Fruit fly (Drosophila melanogaster) whole organism, embryonic: ENCODE results near the gene zuc.

Experiments
- Antp ChIP-seq: fragments of 200-800 bp; sonication (Bioruptor generic); optimal IDR thresholded peaks from 3 replicates; lab custom pipeline; 2016; ENCODE audit warnings: missing biosample characterization, missing genetic modification characterization
- Asciz ChIP-seq: fragments of 200-800 bp; sonication (Bioruptor generic); optimal IDR thresholded peaks from 2 replicates; lab custom pipeline; 2017; ENCODE audit warnings: missing biosample characterization, mild to moderate bottlenecking, missing genetic modification characterization, missing genetic modification reagents
- CG10209 ChIP-seq: fragments of 200-800 bp; sonication (Bioruptor generic); optimal IDR thresholded peaks from 3 replicates; lab custom pipeline; 2017; ENCODE audit warnings: missing biosample characterization, mild to moderate bottlenecking, missing genetic modification characterization, missing genetic modification reagents
- CG12155 ChIP-seq: fragments of 200-800 bp; sonication (Bioruptor generic); optimal IDR thresholded peaks from 3 replicates; lab custom pipeline; 2016; ENCODE audit warnings: missing biosample characterization, missing genetic modification characterization
- CG12769 ChIP-seq: fragments of 200-800 bp; sonication (Bioruptor generic); optimal IDR thresholded peaks from 2 replicates; lab custom pipeline; 2019; ENCODE audit warnings: missing biosample characterization, mild to moderate bottlenecking, missing genetic modification characterization, moderate library complexity
- CG14965 ChIP-seq: fragments of 200-800 bp; sonication (Bioruptor generic); optimal IDR thresholded peaks from 2 replicates; lab custom pipeline; 2016; ENCODE audit warnings: missing biosample characterization, missing genetic modification characterization, borderline replicate concordance
- CG1603 ChIP-seq: fragments of 200-800 bp; sonication (Bioruptor generic); optimal IDR thresholded peaks from 2 replicates; lab custom pipeline; 2019; ENCODE audit warnings: missing biosample characterization, mild to moderate bottlenecking, missing genetic modification characterization, moderate library complexity
- CG18619 ChIP-seq: fragments of 200-800 bp; sonication (Bioruptor generic); optimal IDR thresholded peaks from 3 replicates; lab custom pipeline; 2017; ENCODE audit warnings: missing biosample characterization, mild to moderate bottlenecking, missing genetic modification characterization
- CG30431 ChIP-seq: fragments of 200-800 bp; sonication (Bioruptor generic); optimal IDR thresholded peaks from 2 replicates; lab custom pipeline; 2017; ENCODE audit warnings: missing biosample characterization, missing genetic modification characterization
- CG34376 ChIP-seq: fragments of 200-800 bp; sonication (Bioruptor generic); optimal IDR thresholded peaks from 2 replicates; lab custom pipeline; 2018; ENCODE audit warnings: missing biosample characterization, mild to moderate bottlenecking, missing genetic modification characterization
- CG3995 ChIP-seq: fragments of 200-800 bp; sonication (Bioruptor generic); optimal IDR thresholded peaks from 3 replicates; lab custom pipeline; 2016; ENCODE audit warnings: missing biosample characterization, missing genetic modification characterization
- CG8281 ChIP-seq: fragments of 200-800 bp; sonication (Bioruptor generic); optimal IDR thresholded peaks from 2 replicates; lab custom pipeline; 2018; ENCODE audit warnings: missing biosample characterization, mild to moderate bottlenecking, missing genetic modification characterization, moderate library complexity
- CG8478 ChIP-seq: fragments of >200 bp; optimal IDR thresholded peaks from 2 replicates; lab custom pipeline; 2018
- CG9817 ChIP-seq: fragments of 200-800 bp; sonication (Bioruptor generic); optimal IDR thresholded peaks from 2 replicates; lab custom pipeline; 2018; ENCODE audit warnings: missing biosample characterization, mild to moderate bottlenecking, missing genetic modification characterization, moderate library complexity
- Dll ChIP-seq: fragments of 200-800 bp; sonication (Bioruptor generic); IDR thresholded peaks from 4 replicates; pipeline ENCODE4 v1.3.6; 2022; ENCODE audit warnings: missing biosample characterization, missing genetic modification characterization; ENCODE audit not compliant: partially characterized antibody
- Dp ChIP-seq: fragments of 200-800 bp; sonication (Bioruptor generic); optimal IDR thresholded peaks from 2 replicates; lab custom pipeline; 2018; ENCODE audit warnings: missing biosample characterization, mild to moderate bottlenecking, missing genetic modification characterization, moderate library complexity
- Dref ChIP-seq: fragments of 200-800 bp; sonication (Bioruptor generic); IDR thresholded peaks from 2 replicates; pipeline ENCODE4 v1.3.6; 2022; ENCODE audit warnings: missing biosample characterization, missing genetic modification characterization
- Fer2 ChIP-seq: fragments of 200-800 bp; sonication (Bioruptor generic); optimal IDR thresholded peaks from 2 replicates; lab custom pipeline; 2018; ENCODE audit warnings: missing biosample characterization, mild to moderate bottlenecking, missing genetic modification characterization, moderate library complexity
- HLH4C ChIP-seq: fragments of 200-800 bp; sonication (Bioruptor generic); IDR thresholded peaks from 3 replicates; pipeline ENCODE4 v1.3.6; 2022; ENCODE audit warnings: missing biosample characterization, missing genetic modification characterization; ENCODE audit not compliant: partially characterized antibody
- HmgZ ChIP-seq: fragments of 200-800 bp; sonication (Bioruptor generic); optimal IDR thresholded peaks from 2 replicates; lab custom pipeline; 2018; ENCODE audit warnings: missing biosample characterization, mild to moderate bottlenecking, missing genetic modification characterization
- Jarid2 ChIP-seq: fragments of 200-800 bp; sonication (Bioruptor generic); optimal IDR thresholded peaks from 3 replicates; lab custom pipeline; 2017; ENCODE audit warnings: mild to moderate bottlenecking, missing biosample characterization, missing genetic modification reagents, missing genetic modification characterization
- Kr ChIP-seq: fragments of 200-800 bp; sonication (Bioruptor generic); optimal IDR thresholded peaks from 2 replicates; lab custom pipeline; 2017; ENCODE audit warnings: missing biosample characterization, mild to moderate bottlenecking, missing genetic modification characterization
- Meics ChIP-seq: fragments of 200-800 bp; sonication (Bioruptor generic); optimal IDR thresholded peaks from 2 replicates; lab custom pipeline; 2017; ENCODE audit warnings: missing biosample characterization, mild to moderate bottlenecking, missing genetic modification characterization
- Nf-YC ChIP-seq: fragments of 200-800 bp; optimal IDR thresholded peaks from 3 replicates; lab custom pipeline; 2019; ENCODE audit warnings: missing biosample characterization, mild to moderate bottlenecking, missing genetic modification characterization, moderate library complexity
- Optix ChIP-seq: fragments of 200-800 bp; sonication (Bioruptor generic); IDR thresholded peaks from 3 replicates; pipeline ENCODE4 v1.3.6; 2022; ENCODE audit warnings: missing biosample characterization, missing genetic modification characterization
- Rx ChIP-seq: fragments of 200-800 bp; sonication (Bioruptor generic); IDR thresholded peaks from 2 replicates; pipeline ENCODE4 v1.3.6; 2022; ENCODE audit warnings: missing biosample characterization, missing genetic modification characterization
- Six4 ChIP-seq: fragments of 200-800 bp; sonication (Bioruptor generic); optimal IDR thresholded peaks from 2 replicates; lab custom pipeline; 2016; ENCODE audit warnings: missing biosample characterization, missing genetic modification characterization
- Sox100B ChIP-seq: fragments of 200-800 bp; sonication (Bioruptor generic); optimal IDR thresholded peaks from 3 replicates; lab custom pipeline; 2018; ENCODE audit warnings: missing biosample characterization, mild to moderate bottlenecking, missing genetic modification characterization
- aop ChIP-seq: fragments of 200-800 bp; sonication (Bioruptor generic); IDR thresholded peaks from 2 replicates; pipeline ENCODE4 v1.3.6; 2022; ENCODE audit warnings: missing biosample characterization, missing genetic modification characterization
- ase ChIP-seq: fragments of 200-800 bp; sonication (Bioruptor generic); IDR thresholded peaks from 3 replicates; pipeline ENCODE4 v1.3.6; 2022; ENCODE audit warnings: missing biosample characterization, missing genetic modification characterization
- bab2 ChIP-seq: fragments of 200-800 bp; sonication (Bioruptor generic); optimal IDR thresholded peaks from 2 replicates; lab custom pipeline; 2016; ENCODE audit warnings: missing biosample characterization, missing genetic modification characterization
- cas ChIP-seq: fragments of 200-800 bp; sonication (Bioruptor generic); IDR thresholded peaks from 2 replicates; pipeline ENCODE4 v1.3.6; 2022; ENCODE audit warnings: missing biosample characterization, missing genetic modification characterization
- cwo ChIP-seq: fragments of 200-800 bp; sonication (Bioruptor generic); optimal IDR thresholded peaks from 3 replicates; lab custom pipeline; 2017; ENCODE audit warnings: missing biosample characterization, missing genetic modification characterization, mild to moderate bottlenecking, moderate library complexity, missing genetic modification reagents
- dati ChIP-seq: fragments of 200-800 bp; sonication (Bioruptor generic); IDR thresholded peaks from 2 replicates; pipeline ENCODE4 v1.3.6; 2022; ENCODE audit warnings: missing biosample characterization, missing genetic modification characterization
- disco-r ChIP-seq: fragments of 200-800 bp; sonication (Bioruptor generic); optimal IDR thresholded peaks from 2 replicates; lab custom pipeline; 2016; ENCODE audit warnings: missing biosample characterization, missing genetic modification characterization
- en ChIP-seq: fragments of 200-800 bp; sonication (Bioruptor generic); optimal IDR thresholded peaks from 2 replicates; lab custom pipeline; 2016; ENCODE audit warnings: missing biosample characterization, missing genetic modification characterization
- gem ChIP-seq: fragments of 200-800 bp; sonication (Bioruptor generic); optimal IDR thresholded peaks from 2 replicates; lab custom pipeline; 2019; ENCODE audit warnings: missing biosample characterization, mild to moderate bottlenecking, missing genetic modification characterization, moderate library complexity
- hkb ChIP-seq, 2 experiments: fragments of 200-800 bp in 1 of 2; fragments of >200 bp in 1 of 2; sonication (Bioruptor generic) in 1 of 2; IDR thresholded peaks in 1 of 2; optimal IDR thresholded peaks in 1 of 2; 2 replicates each; pipeline versions ENCODE4 v1.3.6 to Lab custom; 2017 to 2022; ENCODE audit warnings: missing biosample characterization in 1 of 2, missing genetic modification characterization in 1 of 2
- ken ChIP-seq: fragments of 200-800 bp; sonication (Bioruptor generic); IDR thresholded peaks from 3 replicates; pipeline ENCODE4 v1.3.6; 2022; ENCODE audit warnings: missing biosample characterization, missing genetic modification characterization
- nerfin-2 ChIP-seq: fragments of 200-800 bp; sonication (Bioruptor generic); IDR thresholded peaks from 2 replicates; pipeline ENCODE4 v1.3.6; 2022; ENCODE audit warnings: missing biosample characterization, missing genetic modification characterization; ENCODE audit not compliant: partially characterized antibody
- sd ChIP-seq: fragments of 200-800 bp; sonication (Bioruptor generic); optimal IDR thresholded peaks from 3 replicates; lab custom pipeline; 2018; ENCODE audit warnings: missing biosample characterization, mild to moderate bottlenecking, missing genetic modification characterization, moderate library complexity
- slbo ChIP-seq: fragments of 200-800 bp; sonication (Bioruptor generic); IDR thresholded peaks from 2 replicates; pipeline ENCODE4 v1.3.6; 2022; ENCODE audit warnings: missing biosample characterization, missing genetic modification characterization
- sqz ChIP-seq: fragments of 200-800 bp; sonication (Bioruptor generic); optimal IDR thresholded peaks from 3 replicates; lab custom pipeline; 2018; ENCODE audit warnings: missing biosample characterization, mild to moderate bottlenecking, missing genetic modification characterization
- stwl ChIP-seq: fragments of 200-800 bp; sonication (Bioruptor generic); optimal IDR thresholded peaks from 3 replicates; lab custom pipeline; 2018; ENCODE audit warnings: missing biosample characterization, mild to moderate bottlenecking, missing genetic modification characterization, moderate library complexity
- tna ChIP-seq: fragments of 200-800 bp; sonication (Bioruptor generic); IDR thresholded peaks from 2 replicates; pipeline ENCODE4 v1.3.6; 2022; ENCODE audit warnings: missing biosample characterization, missing genetic modification characterization; ENCODE audit not compliant: partially characterized antibody
- vfl ChIP-seq: fragments of 200-800 bp; sonication (Bioruptor generic); optimal IDR thresholded peaks from 2 replicates; lab custom pipeline; 2016; ENCODE audit warnings: missing biosample characterization, missing genetic modification characterization

zuc gene

DNA sequence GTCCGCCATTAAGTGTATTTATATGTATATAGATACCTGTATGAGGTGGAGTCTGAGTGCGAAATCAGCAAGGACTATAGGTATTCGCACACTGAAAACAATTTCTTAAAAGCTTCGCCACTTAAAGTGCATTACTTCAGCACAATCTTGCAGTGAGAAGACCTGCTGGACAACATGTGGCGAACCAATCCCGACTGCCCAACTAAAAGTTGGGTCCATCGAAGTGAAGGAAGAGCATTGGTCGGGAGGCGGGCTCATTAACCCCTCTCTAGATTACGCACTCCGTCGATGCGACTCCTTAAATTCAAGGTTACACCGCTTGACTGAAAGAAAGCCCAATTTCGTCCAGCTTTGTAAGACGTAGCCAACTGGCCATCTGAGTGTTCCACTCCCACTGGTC is 23.6 kb upstream of the zuc start:
- TF ChIP-seq CG3995 (GFP tag; lab: Kevin White, UChicago) (no peak), sqz (GFP tag; lab: Kevin White, UChicago) (no peak), CG9817 (tag; lab: Kevin White, UChicago) (no peak), hkb (optimal IDR thresholded peaks at IDR 0.05; lab: Kevin White, UChicago) (no peak), hkb (GFP tag; IDR thresholded peaks at IDR 0.05; lab: Robert Waterston, UW) (no peak)
- TF ChIP-seq, all 482 proteins: peak for 0

- TF ChIP-seq HmgZ: peak; percentile 94
- no peak for TF ChIP-seq dati (GFP tag; lab: Robert Waterston, UW)
- peak; percentile 70 for TF ChIP-seq CG12155 (GFP tag; lab: Kevin White, UChicago)
- no peak for TF ChIP-seq slbo
- TF ChIP-seq CG34376: peak; percentile 82
- peak; percentile 23 for TF ChIP-seq Fer2 (tag; lab: Kevin White, UChicago)
- TF ChIP-seq Dref (GFP tag; lab: Robert Waterston, UW): no peak
- peak; percentile 83 for TF ChIP-seq Meics
- TF ChIP-seq gem (tag; lab: Kevin White, UChicago): peak; percentile 65
- TF ChIP-seq disco-r: no peak
- TF ChIP-seq CG8281 (tag; lab: Kevin White, UChicago): peak; percentile 26
- TF ChIP-seq stwl: peak; percentile 94
- TF ChIP-seq sd (tag; lab: Kevin White, UChicago): peak; percentile 100
- TF ChIP-seq Kr (GFP tag; lab: Kevin White, UChicago): peak; percentile 92
- no peak for TF ChIP-seq ken (GFP tag; lab: Robert Waterston, UW)
- TF ChIP-seq CG10209 (GFP tag; lab: Kevin White, UChicago): peak; percentile 67
- TF ChIP-seq Six4 (GFP tag; lab: Kevin White, UChicago): peak; percentile 58
- no peak for TF ChIP-seq aop (GFP tag; lab: Robert Waterston, UW)
- no peak for TF ChIP-seq CG8478 (lab: Kevin White, UChicago)
- peak; percentile 60 for TF ChIP-seq CG18619 (GFP tag; lab: Kevin White, UChicago)
- no peak for TF ChIP-seq Asciz (GFP tag; lab: Kevin White, UChicago)
- peak; percentile 22 for TF ChIP-seq Jarid2 (GFP tag; lab: Kevin White, UChicago)
- TF ChIP-seq CG12769 (tag; lab: Kevin White, UChicago): peak; percentile 98
- TF ChIP-seq Antp (GFP tag; lab: Kevin White, UChicago): peak; percentile 85
- peak; percentile 13 for TF ChIP-seq CG14965 (GFP tag; lab: Kevin White, UChicago)
- peak; percentile 93 for TF ChIP-seq Nf-YC
- TF ChIP-seq Rx (GFP tag; lab: Robert Waterston, UW): no peak
- peak; percentile 62 for TF ChIP-seq bab2 (GFP tag; lab: Kevin White, UChicago)
- TF ChIP-seq Dll (GFP tag; lab: Robert Waterston, UW): no peak
- no peak for TF ChIP-seq ase (GFP tag; lab: Robert Waterston, UW)
- peak; percentile 80 for TF ChIP-seq CG1603 (tag; lab: Kevin White, UChicago)
- no peak for TF ChIP-seq Sox100B (GFP tag; lab: Kevin White, UChicago)
- TF ChIP-seq vfl: peak; percentile 18
- TF ChIP-seq nerfin-2 (GFP tag; lab: Robert Waterston, UW): no peak
- no peak for TF ChIP-seq tna (GFP tag; lab: Robert Waterston, UW)
- TF ChIP-seq cas (GFP tag; lab: Robert Waterston, UW): no peak
- TF ChIP-seq cwo (GFP tag; lab: Kevin White, UChicago): peak; percentile 89
- TF ChIP-seq Optix (GFP tag; lab: Robert Waterston, UW): no peak
- TF ChIP-seq Dp: peak; percentile 41
- peak; percentile 38 for TF ChIP-seq en (GFP tag; lab: Kevin White, UChicago)
- TF ChIP-seq CG30431 (GFP tag; lab: Kevin White, UChicago): peak; percentile 0
- TF ChIP-seq HLH4C (GFP tag; lab: Robert Waterston, UW): no peak
Measured at dm6 chr2L:12011682-12012655, 22.3 kb upstream of the zuc start.
